Worm (Caenorhabditis elegans) whole organism, late embryonic: ENCODE data around the gene spi-1.

Source experiments
- F13H6.1 ChIP-seq: sonication (generic microtip); optimal IDR thresholded peaks from 2 replicates; lab custom pipeline; 2016; ENCODE audit warnings: missing genetic modification characterization, missing compliant biosample characterization
- K09A11.1 ChIP-seq: sonication (generic microtip); optimal IDR thresholded peaks from 2 replicates; lab custom pipeline; 2017; ENCODE audit warnings: antibody characterized with exemption, mild to moderate bottlenecking, missing genetic modification characterization, missing compliant biosample characterization; ENCODE audit not compliant: insufficient read depth
- fkh-10 ChIP-seq: fragments of 150-350 bp; optimal IDR thresholded peaks from 2 replicates; lab custom pipeline; 2014; ENCODE audit warnings: missing biosample characterization, missing genetic modification reagents, missing genetic modification characterization
- pha-4 ChIP-seq: fragments of 150-350 bp; optimal IDR thresholded peaks from 2 replicates; lab custom pipeline; 2018; ENCODE audit warnings: missing biosample characterization, missing genetic modification reagents, missing genetic modification characterization
- unc-42 ChIP-seq: sonication (generic microtip); optimal IDR thresholded peaks from 2 replicates; lab custom pipeline; 2016; ENCODE audit warnings: missing genotype, missing genetic modification characterization, missing compliant biosample characterization
- zip-5 ChIP-seq: sonication (generic microtip); optimal IDR thresholded peaks from 2 replicates; lab custom pipeline; 2016; ENCODE audit warnings: missing genetic modification characterization, missing compliant biosample characterization

DNA sequence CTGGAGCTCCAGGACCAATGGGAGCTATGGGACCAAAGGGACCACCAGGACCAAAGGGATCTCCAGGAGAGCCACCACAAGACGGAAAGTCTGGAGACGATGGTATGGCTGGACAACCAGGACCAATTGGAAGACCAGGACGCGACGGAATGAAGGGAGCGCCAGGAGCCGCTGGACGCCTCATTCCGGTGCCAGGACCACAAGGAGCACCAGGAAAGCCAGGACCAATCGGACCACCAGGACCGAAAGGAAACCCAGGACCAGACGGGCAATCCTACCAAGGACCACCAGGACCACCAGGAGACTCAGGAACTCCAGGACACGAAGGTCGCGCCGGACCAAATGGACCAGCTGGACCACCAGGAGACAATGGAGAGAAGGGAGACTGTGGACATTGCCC is 48.7 kb downstream of the spi-1 start:
- TF ChIP-seq zip-5 (tag; lab: Kevin White, UChicago): no peak
- TF ChIP-seq fkh-10: no peak
- no peak for TF ChIP-seq pha-4
- no peak for TF ChIP-seq K09A11.1 (tag; lab: Kevin White, UChicago)
- no peak for TF ChIP-seq unc-42 (tag; lab: Kevin White, UChicago)
- TF ChIP-seq F13H6.1 (tag; lab: Kevin White, UChicago): no peak
